Worm (Caenorhabditis elegans) whole organism, young adult: ENCODE results near the gene C10C5.3.

ENCODE experiments used
- F39B2.1 ChIP-seq: fragments of 200-800 bp; sonication (Bioruptor generic); IDR thresholded peaks from 2 replicates; pipeline ENCODE4 v1.3.6; 2022; ENCODE audit warnings: missing genetic modification reagents, missing genetic modification characterization, missing compliant biosample characterization
- ama-1 ChIP-seq, 3 experiments: fragments of 150-350 bp in 1 of 3; sonication (generic microtip) in 2 of 3; optimal IDR thresholded peaks; 2 replicates each; lab custom pipeline; 2014 to 2018; ENCODE audit warnings: missing biosample characterization in 2 of 3, missing genetic modification characterization in 2 of 3, missing genetic modification reagents in 2 of 3
- dpl-1 ChIP-seq: fragments of 150-350 bp; optimal IDR thresholded peaks from 2 replicates; lab custom pipeline; 2014; ENCODE audit warnings: missing biosample characterization, missing genetic modification reagents, missing genetic modification characterization
- egl-18 ChIP-seq: fragments of 200-800 bp; sonication (Bioruptor generic); IDR thresholded peaks from 2 replicates; pipeline ENCODE4 v1.3.6; 2022; ENCODE audit warnings: missing genetic modification reagents, missing genetic modification characterization, missing compliant biosample characterization
- lag-1 ChIP-seq: fragments of 200-800 bp; sonication (Bioruptor generic); IDR thresholded peaks from 2 replicates; pipeline ENCODE4 v1.3.6; 2022; ENCODE audit warnings: missing genetic modification reagents, missing genetic modification characterization, missing compliant biosample characterization
- mes-4 ChIP-seq: sonication (generic microtip); optimal IDR thresholded peaks from 2 replicates; lab custom pipeline; 2016; ENCODE audit warnings: missing genotype, missing genetic modification characterization, missing compliant biosample characterization

DNA sequence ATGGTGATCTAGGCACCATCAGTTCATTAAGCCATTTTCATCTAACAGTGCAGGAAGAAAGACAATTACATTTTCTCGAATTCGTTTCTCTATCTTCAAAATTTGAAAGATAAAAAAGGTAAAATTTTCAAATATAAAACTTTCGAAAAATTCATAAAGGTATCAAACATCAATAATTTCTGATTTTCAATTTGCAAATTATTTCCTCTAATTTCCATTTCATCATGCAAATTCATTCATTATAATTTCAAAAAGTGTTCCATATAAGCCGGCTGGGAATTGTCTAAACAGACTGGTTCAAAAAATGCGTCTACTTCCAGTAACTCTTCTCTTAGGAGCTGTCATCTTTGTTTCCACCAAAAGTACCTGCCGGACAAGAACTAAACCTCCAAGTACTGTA lies 46.9 kb upstream of the C10C5.3 start, which contains the start of gene clec-183:
- TF ChIP-seq dpl-1 (GFP tag; lab: Kevin White, UChicago) = no peak
- TF ChIP-seq mes-4 (tag; lab: Kevin White, UChicago) = no peak
- no peak for TF ChIP-seq egl-18 (GFP tag; lab: Robert Waterston, UW)
- TF ChIP-seq ama-1 (optimal IDR thresholded peaks at IDR 0.05; lab: Kevin White, UChicago) = no peak
- no peak for TF ChIP-seq ama-1 (GFP tag; optimal IDR thresholded peaks at IDR 0.05; lab: Kevin White, UChicago)
- no peak for TF ChIP-seq F39B2.1 (GFP tag; lab: Robert Waterston, UW)
- TF ChIP-seq lag-1 = no peak
